Worm (Caenorhabditis elegans) whole organism, L3 larva: Measurements from ENCODE around the gene Y58A7A.3.

Source experiments
- ZK546.5 ChIP-seq: sonication (generic microtip); optimal IDR thresholded peaks from 2 replicates; lab custom pipeline; 2017; ENCODE audit warnings: missing biosample characterization, missing genetic modification characterization
- aly-2 ChIP-seq: fragments of 150-350 bp; optimal IDR thresholded peaks from 2 replicates; lab custom pipeline; 2014; ENCODE audit warnings: missing biosample characterization, missing genetic modification characterization
- ama-1 ChIP-seq: fragments of 150-350 bp; optimal IDR thresholded peaks from 2 replicates; lab custom pipeline; 2018
- ceh-16 ChIP-seq: sonication (generic microtip); optimal IDR thresholded peaks from 2 replicates; lab custom pipeline; 2017; ENCODE audit warnings: missing biosample characterization, missing genetic modification characterization
- ceh-82 ChIP-seq: fragments of 150-350 bp; optimal IDR thresholded peaks from 2 replicates; lab custom pipeline; 2014; ENCODE audit warnings: missing biosample characterization, missing genetic modification characterization
- ceh-9 ChIP-seq: sonication (generic microtip); optimal IDR thresholded peaks from 2 replicates; lab custom pipeline; 2018; ENCODE audit warnings: missing biosample characterization, missing genetic modification characterization
- daf-12 ChIP-seq: fragments of 150-350 bp; optimal IDR thresholded peaks from 2 replicates; lab custom pipeline; 2014; ENCODE audit warnings: missing biosample characterization, missing genetic modification reagents, missing genetic modification characterization
- egl-27 ChIP-seq: sonication (generic microtip); optimal IDR thresholded peaks from 4 replicates; lab custom pipeline; 2017; ENCODE audit warnings: missing biosample characterization, missing genetic modification reagents, missing genetic modification characterization
- egl-5 ChIP-seq: fragments of 150-350 bp; optimal IDR thresholded peaks from 2 replicates; lab custom pipeline; 2017; ENCODE audit warnings: missing biosample characterization, missing genetic modification reagents, missing genetic modification characterization, inconsistent platforms
- elt-1 ChIP-seq: fragments of 150-350 bp; optimal IDR thresholded peaks from 2 replicates; lab custom pipeline; 2014; ENCODE audit warnings: missing biosample characterization, missing genetic modification characterization
- fkh-10 ChIP-seq: sonication (generic microtip); optimal IDR thresholded peaks from 2 replicates; lab custom pipeline; 2017; ENCODE audit warnings: missing biosample characterization, missing genetic modification reagents, missing genetic modification characterization
- fkh-2 ChIP-seq: fragments of 150-350 bp; optimal IDR thresholded peaks from 2 replicates; lab custom pipeline; 2014; ENCODE audit warnings: missing biosample characterization, missing genetic modification reagents, missing genetic modification characterization
- jun-1 ChIP-seq: fragments of 150-350 bp; optimal IDR thresholded peaks from 2 replicates; lab custom pipeline; 2014; ENCODE audit warnings: missing biosample characterization, missing genetic modification reagents, missing genetic modification characterization
- lin-15B ChIP-seq: fragments of 150-350 bp; optimal IDR thresholded peaks from 2 replicates; lab custom pipeline; 2014; ENCODE audit warnings: missing biosample characterization, missing genetic modification characterization
- lin-39 ChIP-seq: fragments of 150-350 bp; optimal IDR thresholded peaks from 2 replicates; lab custom pipeline; 2018; ENCODE audit warnings: missing biosample characterization, missing genetic modification reagents, missing genetic modification characterization
- lsy-12 ChIP-seq: sonication (generic microtip); optimal IDR thresholded peaks from 2 replicates; lab custom pipeline; 2016; ENCODE audit warnings: mild to moderate bottlenecking, missing genetic modification characterization, missing compliant biosample characterization
- mdl-1 ChIP-seq: fragments of 150-350 bp; optimal IDR thresholded peaks from 2 replicates; lab custom pipeline; 2014; ENCODE audit warnings: missing biosample characterization, missing genetic modification characterization
- mml-1 ChIP-seq: fragments of 150-350 bp; sonication (generic microtip); optimal IDR thresholded peaks from 3 replicates; lab custom pipeline; 2014; ENCODE audit warnings: missing biosample characterization, missing genetic modification characterization
- nfya-1 ChIP-seq: sonication (generic microtip); optimal IDR thresholded peaks from 2 replicates; lab custom pipeline; 2017; ENCODE audit warnings: missing genetic modification characterization, mild to moderate bottlenecking, missing compliant biosample characterization, antibody characterized with exemption, moderate library complexity; ENCODE audit not compliant: insufficient read depth
- nhr-11 ChIP-seq: fragments of 150-350 bp; optimal IDR thresholded peaks from 2 replicates; lab custom pipeline; 2014; ENCODE audit warnings: missing biosample characterization, missing genetic modification characterization
- nhr-23 ChIP-seq: fragments of 150-350 bp; optimal IDR thresholded peaks from 2 replicates; lab custom pipeline; 2014; ENCODE audit warnings: missing biosample characterization, missing genetic modification reagents, missing genetic modification characterization
- nhr-237 ChIP-seq: fragments of 150-350 bp; optimal IDR thresholded peaks from 2 replicates; lab custom pipeline; 2014; ENCODE audit warnings: missing biosample characterization, missing genetic modification characterization
- nhr-25 ChIP-seq: sonication (generic microtip); optimal IDR thresholded peaks from 2 replicates; lab custom pipeline; 2017; ENCODE audit warnings: missing biosample characterization, missing genetic modification characterization
- nhr-28 ChIP-seq: fragments of 150-350 bp; optimal IDR thresholded peaks from 2 replicates; lab custom pipeline; 2014; ENCODE audit warnings: missing biosample characterization, missing genetic modification characterization
- nhr-43 ChIP-seq: sonication (generic microtip); optimal IDR thresholded peaks from 2 replicates; lab custom pipeline; 2016; ENCODE audit warnings: mild to moderate bottlenecking, missing genetic modification characterization, missing compliant biosample characterization; ENCODE audit not compliant: poor library complexity, severe bottlenecking
- nhr-67 ChIP-seq: fragments of 150-350 bp; optimal IDR thresholded peaks from 2 replicates; lab custom pipeline; 2014; ENCODE audit warnings: missing biosample characterization, missing genetic modification characterization
- nhr-76 ChIP-seq: fragments of 150-350 bp; sonication (generic microtip); optimal IDR thresholded peaks from 5 replicates; lab custom pipeline; 2014; ENCODE audit warnings: missing biosample characterization, missing genetic modification characterization
- nhr-77 ChIP-seq: fragments of 150-350 bp; optimal IDR thresholded peaks from 2 replicates; lab custom pipeline; 2014; ENCODE audit warnings: missing biosample characterization, missing genetic modification characterization
- pqm-1 ChIP-seq: fragments of 150-350 bp; optimal IDR thresholded peaks from 2 replicates; lab custom pipeline; 2017; ENCODE audit warnings: missing biosample characterization, missing genetic modification characterization, inconsistent platforms
- sea-2 ChIP-seq: fragments of 150-350 bp; sonication (generic microtip); optimal IDR thresholded peaks from 4 replicates; lab custom pipeline; 2014; ENCODE audit warnings: missing biosample characterization, missing genetic modification reagents, missing genetic modification characterization
- skn-1 ChIP-seq: fragments of 150-350 bp; optimal IDR thresholded peaks from 2 replicates; lab custom pipeline; 2014; ENCODE audit warnings: missing biosample characterization, missing genetic modification characterization
- tbx-2 ChIP-seq: sonication (generic microtip); optimal IDR thresholded peaks from 2 replicates; lab custom pipeline; 2016; ENCODE audit warnings: mild to moderate bottlenecking, missing genetic modification characterization, missing compliant biosample characterization
- unc-62 ChIP-seq: fragments of 150-350 bp; sonication (generic microtip); optimal IDR thresholded peaks from 4 replicates; lab custom pipeline; 2014; ENCODE audit warnings: missing biosample characterization, missing genetic modification reagents, missing genetic modification characterization
- zag-1 ChIP-seq: fragments of 150-350 bp; optimal IDR thresholded peaks from 2 replicates; lab custom pipeline; 2014; ENCODE audit warnings: missing biosample characterization, missing genetic modification characterization
- ztf-11 ChIP-seq: fragments of 150-350 bp; optimal IDR thresholded peaks from 2 replicates; lab custom pipeline; 2014; ENCODE audit warnings: missing biosample characterization, missing genetic modification characterization

Y58A7A.3 gene

ce11 chrV:5049333-5049942 is 31.3 kb downstream of the Y58A7A.3 start, which contains the start of the genes pqn-51 and K11D12.14 (continued):
- peak; percentile 57 for TF ChIP-seq unc-62 (GFP tag; lab: Kevin White, UChicago)
- TF ChIP-seq nhr-23 (tag; lab: Kevin White, UChicago): peak; percentile 88
- TF ChIP-seq ceh-82 (tag; lab: Kevin White, UChicago): peak; percentile 61
- peak; percentile 94 for TF ChIP-seq nhr-25 (tag; lab: Kevin White, UChicago)
- TF ChIP-seq mdl-1 (tag; lab: Kevin White, UChicago): no peak
- no peak for TF ChIP-seq nhr-67 (tag; lab: Kevin White, UChicago)
- no peak for TF ChIP-seq nhr-237 (tag; lab: Kevin White, UChicago)
- peak; percentile 26 for TF ChIP-seq egl-27 (tag; lab: Kevin White, UChicago)
- TF ChIP-seq ceh-9 (tag; lab: Kevin White, UChicago): no peak
- no peak for TF ChIP-seq nhr-76 (tag; lab: Kevin White, UChicago)

ce11 chrV:5046558-5046957 is 34.1 kb downstream of the Y58A7A.3 start:
- TF ChIP-seq mml-1 (tag; lab: Kevin White, UChicago) (no peak), tbx-2 (no peak), jun-1 (tag; lab: Kevin White, UChicago) (no peak), aly-2 (no peak), ama-1 (lab: Kevin White, UChicago) (no peak), egl-27 (tag; lab: Kevin White, UChicago) (no peak), lin-15B (tag; lab: Kevin White, UChicago) (no peak), nhr-237 (tag; lab: Kevin White, UChicago) (no peak), nhr-11 (tag; lab: Kevin White, UChicago) (no peak), mdl-1 (tag; lab: Kevin White, UChicago) (no peak), daf-12 (no peak), fkh-10 (GFP tag; lab: Kevin White, UChicago) (no peak), lsy-12 (tag; lab: Kevin White, UChicago) (no peak), nhr-28 (tag; lab: Kevin White, UChicago) (no peak), nhr-23 (tag; lab: Kevin White, UChicago) (no peak), fkh-2 (tag; lab: Kevin White, UChicago) (no peak), lin-39 (tag; lab: Kevin White, UChicago) (no peak), unc-62 (GFP tag; lab: Kevin White, UChicago) (no peak), ztf-11 (no peak), zag-1 (tag; lab: Kevin White, UChicago) (no peak)
- TF ChIP-seq, all 47 proteins: peak for 0

ce11 chrV:5046103-5046502 is 34.6 kb downstream of the Y58A7A.3 start, which contains the start of gene exc-14:
Gene exc-14 (minus strand): TSS chrV:5046203.
- no peak for TF ChIP-seq pqm-1 (tag; lab: Kevin White, UChicago)
- TF ChIP-seq skn-1 (tag; lab: Kevin White, UChicago): no peak
- no peak for TF ChIP-seq ZK546.5 (tag; lab: Kevin White, UChicago)
- TF ChIP-seq nhr-25 (tag; lab: Kevin White, UChicago): no peak
- no peak for TF ChIP-seq mdl-1 (tag; lab: Kevin White, UChicago)
- TF ChIP-seq nhr-77: no peak
- no peak for TF ChIP-seq nhr-11 (tag; lab: Kevin White, UChicago)
- TF ChIP-seq ceh-82 (tag; lab: Kevin White, UChicago): no peak
- no peak for TF ChIP-seq unc-62 (GFP tag; lab: Kevin White, UChicago)
- no peak for TF ChIP-seq aly-2

ce11 chrV:5040925-5041324 is 39.8 kb downstream of the Y58A7A.3 start, which contains the start of gene K11D12.8:
Gene K11D12.8 (minus strand): TSS chrV:5041001.
- TF ChIP-seq lin-39 (tag; lab: Kevin White, UChicago) (no peak), ceh-16 (tag; lab: Kevin White, UChicago) (no peak), lin-15B (tag; lab: Kevin White, UChicago) (no peak), nfya-1 (tag; lab: Kevin White, UChicago) (no peak), mdl-1 (tag; lab: Kevin White, UChicago) (no peak), aly-2 (no peak), nhr-77 (no peak), nhr-43 (tag; lab: Kevin White, UChicago) (no peak), elt-1 (tag; lab: Kevin White, UChicago) (no peak), sea-2 (GFP tag; lab: Kevin White, UChicago) (no peak), nhr-23 (tag; lab: Kevin White, UChicago) (no peak), ztf-11 (no peak), skn-1 (tag; lab: Kevin White, UChicago) (no peak), ceh-9 (tag; lab: Kevin White, UChicago) (no peak), ama-1 (lab: Kevin White, UChicago) (no peak), egl-5 (tag; lab: Kevin White, UChicago) (no peak), egl-27 (tag; lab: Kevin White, UChicago) (no peak), nhr-28 (tag; lab: Kevin White, UChicago) (no peak), nhr-67 (tag; lab: Kevin White, UChicago) (no peak)
